Worm (Caenorhabditis elegans) whole organism, L1 larva: ENCODE data around the gene skr-15.

Experiments used
- Y116A8C.19 ChIP-seq: sonication (generic microtip); optimal IDR thresholded peaks from 2 replicates; lab custom pipeline; 2016; ENCODE audit warnings: missing compliant biosample characterization, missing genetic modification characterization, borderline replicate concordance
- ama-1 ChIP-seq: fragments of 150-350 bp; optimal IDR thresholded peaks from 2 replicates; lab custom pipeline; 2014
- elt-2 ChIP-seq: sonication (generic microtip); optimal IDR thresholded peaks from 2 replicates; lab custom pipeline; 2016; ENCODE audit warnings: missing genetic modification characterization, mild to moderate bottlenecking, inconsistent platforms, missing compliant biosample characterization, missing genetic modification reagents
- fkh-10 ChIP-seq: sonication (generic microtip); optimal IDR thresholded peaks from 2 replicates; lab custom pipeline; 2017; ENCODE audit warnings: missing biosample characterization, missing genetic modification reagents, missing genetic modification characterization
- unc-62 ChIP-seq: fragments of 150-350 bp; optimal IDR thresholded peaks from 2 replicates; lab custom pipeline; 2014; ENCODE audit warnings: missing biosample characterization, missing genetic modification reagents, missing genetic modification characterization
- ztf-11 ChIP-seq, 2 experiments: sonication (generic microtip); optimal IDR thresholded peaks; 2 replicates each; lab custom pipeline; 2016 to 2017; ENCODE audit warnings: missing genetic modification characterization in 2 of 2, missing biosample characterization in 1 of 2, missing compliant biosample characterization in 1 of 2

ce11 chrII:3782309-3783000 lies 41.5 kb upstream of the skr-15 start, which contains the start of gene T24E12.2:
- TF ChIP-seq elt-2 (tag; lab: Kevin White, UChicago) (no peak), fkh-10 (GFP tag; lab: Kevin White, UChicago) (no peak), Y116A8C.19 (no peak), ama-1 (lab: Kevin White, UChicago) (no peak), unc-62 (GFP tag; lab: Kevin White, UChicago) (no peak), ztf-11 (tag; optimal IDR thresholded peaks at IDR 0.05; lab: Kevin White, UChicago) (no peak)
